Worm (Caenorhabditis elegans): ENCODE measurements around the gene Y39D8A.1.

The Y39D8A.1 gene

ce11 chrV:381227-381950 lies 37.1 kb upstream of the Y39D8A.1 start, which contains the start of gene ZK6.8:
Gene ZK6.8, plus strand, starts transcription at chrV:381908.
- TF ChIP-seq nhr-19 (GFP tag; conservative IDR thresholded peaks at IDR 0.05), result peak; percentile 79
- no peak for TF ChIP-seq lin-13 (GFP tag; optimal IDR thresholded peaks at IDR 0.05)
- peak; percentile 99 for TF ChIP-seq nhr-85 (tag)
- no peak for TF ChIP-seq efl-1 (optimal IDR thresholded peaks at IDR 0.05)
- TF ChIP-seq efl-1 (GFP tag; optimal IDR thresholded peaks at IDR 0.05 in 1 of 2), result peak in 1 of 2 experiments; percentile 86
- TF ChIP-seq zag-1 (tag; optimal IDR thresholded peaks at IDR 0.05), result no peak
- peak; percentile 38 for TF ChIP-seq jun-1 (tag; optimal IDR thresholded peaks at IDR 0.05)
- TF ChIP-seq lsy-2 (tag; optimal IDR thresholded peaks at IDR 0.05), result peak in 1 of 2 experiments; percentile 65
- TF ChIP-seq dpl-1 (GFP tag; optimal IDR thresholded peaks at IDR 0.05), result peak in 1 of 3 experiments; percentile 23
- peak; percentile 93 for TF ChIP-seq grh-1 (GFP tag; IDR thresholded peaks at IDR 0.05)
- peak; percentile 90 for TF ChIP-seq nhr-20 (tag; optimal IDR thresholded peaks at IDR 0.05)
- TF ChIP-seq skn-1 (tag; optimal IDR thresholded peaks at IDR 0.05), result peak; percentile 20
- peak; percentile 11 for TF ChIP-seq C16A3.4 (tag; optimal IDR thresholded peaks at IDR 0.05)
- TF ChIP-seq sup-37 (GFP tag; optimal IDR thresholded peaks at IDR 0.05), result no peak
- no peak for TF ChIP-seq hlh-17 (GFP tag; optimal IDR thresholded peaks at IDR 0.05; ENCODE audit: borderline replicate concordance)
- no peak for TF ChIP-seq Y116A8C.19 (tag; optimal IDR thresholded peaks at IDR 0.05; ENCODE audit: borderline replicate concordance)
- TF ChIP-seq nhr-90 (tag; optimal IDR thresholded peaks at IDR 0.05; ENCODE audit: poor library complexity), result peak; percentile 79
- no peak for TF ChIP-seq efl-3 (GFP tag; optimal IDR thresholded peaks at IDR 0.05)
- peak; percentile 78 to 99 (median 84) for TF ChIP-seq elt-3 (tag; optimal IDR thresholded peaks at IDR 0.05)
- TF ChIP-seq snpc-4 (tag; optimal IDR thresholded peaks at IDR 0.05), result no peak
- peak in 1 of 2 experiments; percentile 67 for TF ChIP-seq lin-35 (GFP tag; optimal IDR thresholded peaks at IDR 0.05)
- peak; percentile 73 for TF ChIP-seq tbx-2 (tag; optimal IDR thresholded peaks at IDR 0.05)
- TF ChIP-seq vab-15 (tag; optimal IDR thresholded peaks at IDR 0.05), result peak; percentile 57
- no peak for TF ChIP-seq C04F5.9 (tag; optimal IDR thresholded peaks at IDR 0.05)
- TF ChIP-seq blmp-1 (tag; optimal IDR thresholded peaks at IDR 0.05), result peak; percentile 88
- TF ChIP-seq nhr-71 (tag; optimal IDR thresholded peaks at IDR 0.05), result peak; percentile 79
- no peak for TF ChIP-seq unc-98 (GFP tag; IDR thresholded peaks at IDR 0.05)
- TF ChIP-seq unc-130 (tag; optimal IDR thresholded peaks at IDR 0.05), result peak; percentile 72
- peak; percentile 49 for TF ChIP-seq snu-23 (GFP tag; optimal IDR thresholded peaks at IDR 0.05)
- TF ChIP-seq fkh-4 (tag; optimal IDR thresholded peaks at IDR 0.05; ENCODE audit: borderline replicate concordance), result no peak
- peak in 1 of 2 experiments; percentile 77 for TF ChIP-seq mdl-1 (tag; optimal IDR thresholded peaks at IDR 0.05)
- peak; percentile 97 for TF ChIP-seq lin-14 (GFP tag; optimal IDR thresholded peaks at IDR 0.05)
- TF ChIP-seq nhr-47 (tag; optimal IDR thresholded peaks at IDR 0.05), result peak; percentile 51

ce11 chrV:384511-384910 lies 34.0 kb upstream of the Y39D8A.1 start:
- TF ChIP-seq tlp-1 (tag; optimal IDR thresholded peaks at IDR 0.05) (no peak), elt-2 (tag; optimal IDR thresholded peaks at IDR 0.05) (peak; percentile 48)

- no peak for TF ChIP-seq fkh-8 (tag; optimal IDR thresholded peaks at IDR 0.05)
- TF ChIP-seq elt-2 (tag; optimal IDR thresholded peaks at IDR 0.05), result peak; percentile 81
- peak in 1 of 2 experiments; percentile 18 for TF ChIP-seq lin-35 (GFP tag; optimal IDR thresholded peaks at IDR 0.05)
Observed at ce11 chrV:385488-385887, 33.0 kb upstream of the Y39D8A.1 start, which contains the start of gene lipl-5. Gene lipl-5, plus strand, starts transcription at chrV:385746.

DNA sequence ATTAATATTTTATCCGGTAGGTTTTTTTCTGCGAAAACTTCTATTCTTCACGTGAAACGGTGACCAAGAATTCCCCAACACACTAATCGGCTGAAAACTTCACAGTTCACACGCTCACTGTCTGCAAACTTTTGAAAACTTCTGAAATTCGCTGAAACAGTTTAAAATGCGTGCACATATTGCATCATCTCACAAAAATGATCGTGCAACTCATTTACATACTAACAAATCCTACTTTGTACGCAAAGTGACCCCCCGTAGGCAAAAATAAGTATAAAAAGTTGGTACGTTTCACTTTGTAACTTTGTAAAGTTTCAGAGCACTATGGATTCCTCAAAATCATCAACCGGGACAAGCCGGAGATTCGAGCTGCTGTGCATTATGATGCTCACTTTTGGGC lies 30.1 kb upstream of the Y39D8A.1 start, which contains the start of gene ZK6.6:
Gene ZK6.6, plus strand, starts transcription at position 301 of the 400 bp plus-strand sequence.
- TF ChIP-seq unc-130 (tag; optimal IDR thresholded peaks at IDR 0.05) (no peak), unc-86 (tag; optimal IDR thresholded peaks at IDR 0.05) (no peak), mdl-1 (tag; optimal IDR thresholded peaks at IDR 0.05) (no peak), ztf-11 (tag; optimal IDR thresholded peaks at IDR 0.05) (no peak), lin-35 (GFP tag; optimal IDR thresholded peaks at IDR 0.05) (no peak), tbx-2 (tag; optimal IDR thresholded peaks at IDR 0.05) (no peak), C34B4.2 (tag; optimal IDR thresholded peaks at IDR 0.05) (no peak), egl-13 (tag; optimal IDR thresholded peaks at IDR 0.05) (no peak), zag-1 (tag; optimal IDR thresholded peaks at IDR 0.05) (no peak), C16A3.4 (tag; optimal IDR thresholded peaks at IDR 0.05) (no peak), elt-2 (tag; optimal IDR thresholded peaks at IDR 0.05) (no peak), lin-15B (tag; optimal IDR thresholded peaks at IDR 0.05) (no peak), alr-1 (tag; optimal IDR thresholded peaks at IDR 0.05; ENCODE audit: borderline replicate concordance) (no peak), snpc-4 (tag; optimal IDR thresholded peaks at IDR 0.05) (no peak)

Data from whole organism, L1 larva.